Worm (Caenorhabditis elegans) whole organism, L2 larva: Measurements from ENCODE around the gene B0228.1.

Experiments used
- C34F6.9 ChIP-seq: fragments of 150-350 bp; optimal IDR thresholded peaks from 2 replicates; lab custom pipeline; 2014; ENCODE audit warnings: missing biosample characterization, missing genetic modification characterization
- F13H6.1 ChIP-seq: sonication (generic microtip); optimal IDR thresholded peaks from 2 replicates; lab custom pipeline; 2016; ENCODE audit warnings: missing genetic modification characterization, missing compliant biosample characterization
- Y55F3AM.14 ChIP-seq: fragments of 200-800 bp; sonication (Bioruptor generic); optimal IDR thresholded peaks from 2 replicates; lab custom pipeline; 2018; ENCODE audit warnings: mild to moderate bottlenecking, missing genetic modification characterization, missing compliant biosample characterization
- ZK546.5 ChIP-seq: sonication (generic microtip); optimal IDR thresholded peaks from 2 replicates; lab custom pipeline; 2017; ENCODE audit warnings: missing biosample characterization, missing genetic modification characterization
- alr-1 ChIP-seq: fragments of 150-350 bp; optimal IDR thresholded peaks from 2 replicates; lab custom pipeline; 2014; ENCODE audit warnings: missing biosample characterization, missing genetic modification characterization
- ama-1 ChIP-seq: fragments of 150-350 bp; optimal IDR thresholded peaks from 2 replicates; lab custom pipeline; 2018; ENCODE audit warnings: inconsistent platforms
- blmp-1 ChIP-seq: sonication (generic microtip); optimal IDR thresholded peaks from 2 replicates; lab custom pipeline; 2017; ENCODE audit warnings: missing genetic modification characterization, mild to moderate bottlenecking, missing compliant biosample characterization, antibody characterized with exemption, moderate library complexity; ENCODE audit not compliant: insufficient read depth
- ceh-16 ChIP-seq: fragments of 150-350 bp; optimal IDR thresholded peaks from 2 replicates; lab custom pipeline; 2014; ENCODE audit warnings: missing biosample characterization, missing genetic modification characterization
- dmd-4 ChIP-seq: sonication (generic microtip); optimal IDR thresholded peaks from 2 replicates; lab custom pipeline; 2017; ENCODE audit warnings: missing biosample characterization, missing genetic modification characterization
- egl-27 ChIP-seq: sonication (generic microtip); optimal IDR thresholded peaks from 3 replicates; lab custom pipeline; 2017; ENCODE audit warnings: missing biosample characterization, missing genetic modification reagents, missing genetic modification characterization
- elt-1 ChIP-seq: fragments of 150-350 bp; optimal IDR thresholded peaks from 2 replicates; lab custom pipeline; 2014; ENCODE audit warnings: missing biosample characterization, missing genetic modification characterization
- elt-3 ChIP-seq: sonication (generic microtip); optimal IDR thresholded peaks from 2 replicates; lab custom pipeline; 2017; ENCODE audit warnings: missing biosample characterization, missing genetic modification characterization
- fos-1 ChIP-seq: fragments of 150-350 bp; optimal IDR thresholded peaks from 2 replicates; lab custom pipeline; 2014; ENCODE audit warnings: missing biosample characterization, missing genetic modification characterization
- gmeb-1 ChIP-seq: fragments of 150-350 bp; optimal IDR thresholded peaks from 2 replicates; lab custom pipeline; 2014; ENCODE audit warnings: missing biosample characterization, missing genetic modification characterization
- lin-39 ChIP-seq: fragments of 150-350 bp; optimal IDR thresholded peaks from 2 replicates; lab custom pipeline; 2014; ENCODE audit warnings: missing biosample characterization, missing genetic modification reagents, missing genetic modification characterization
- lsy-2 ChIP-seq, 2 experiments: fragments of 150-350 bp in 1 of 2; sonication (generic microtip) in 1 of 2; optimal IDR thresholded peaks; 2 replicates each; lab custom pipeline; 2014 to 2017; ENCODE audit warnings: missing biosample characterization in 2 of 2, missing genetic modification characterization in 2 of 2
- mbf-1 ChIP-seq: sonication (generic microtip); optimal IDR thresholded peaks from 2 replicates; lab custom pipeline; 2017; ENCODE audit warnings: missing biosample characterization, missing genetic modification characterization
- mdl-1 ChIP-seq, 2 experiments: fragments of 150-350 bp in 1 of 2; sonication (generic microtip) in 1 of 2; optimal IDR thresholded peaks; 2 replicates each; lab custom pipeline; 2017; ENCODE audit warnings: missing biosample characterization in 2 of 2, missing genetic modification characterization in 2 of 2
- nhr-10 ChIP-seq: sonication (generic microtip); optimal IDR thresholded peaks from 2 replicates; lab custom pipeline; 2017; ENCODE audit warnings: missing biosample characterization, missing genetic modification characterization
- nhr-12 ChIP-seq: fragments of 150-350 bp; optimal IDR thresholded peaks from 2 replicates; lab custom pipeline; 2014; ENCODE audit warnings: missing biosample characterization, missing genetic modification characterization
- nhr-129 ChIP-seq: fragments of 150-350 bp; optimal IDR thresholded peaks from 2 replicates; lab custom pipeline; 2014; ENCODE audit warnings: missing biosample characterization, missing genetic modification characterization
- nhr-21 ChIP-seq: fragments of 150-350 bp; optimal IDR thresholded peaks from 2 replicates; lab custom pipeline; 2014; ENCODE audit warnings: missing biosample characterization, missing genetic modification characterization
- nhr-23 ChIP-seq: fragments of 150-350 bp; optimal IDR thresholded peaks from 2 replicates; lab custom pipeline; 2014; ENCODE audit warnings: missing biosample characterization, missing genetic modification reagents, missing genetic modification characterization
- nhr-237 ChIP-seq: fragments of 150-350 bp; optimal IDR thresholded peaks from 2 replicates; lab custom pipeline; 2014; ENCODE audit warnings: missing biosample characterization, missing genetic modification characterization
- nhr-6 ChIP-seq: fragments of 150-350 bp; optimal IDR thresholded peaks from 2 replicates; lab custom pipeline; 2014; ENCODE audit warnings: missing biosample characterization, missing genetic modification characterization
- peb-1 ChIP-seq: fragments of 150-350 bp; optimal IDR thresholded peaks from 2 replicates; lab custom pipeline; 2014; ENCODE audit warnings: missing biosample characterization, missing genetic modification characterization
- sem-4 ChIP-seq: fragments of 150-350 bp; optimal IDR thresholded peaks from 2 replicates; lab custom pipeline; 2014; ENCODE audit warnings: missing biosample characterization, missing genetic modification reagents, missing genetic modification characterization
- sma-9 ChIP-seq, 2 experiments: fragments of 150-350 bp in 1 of 2; sonication (generic microtip) in 1 of 2; optimal IDR thresholded peaks; 2 replicates each; lab custom pipeline; 2014 to 2016; ENCODE audit warnings: missing genetic modification characterization in 2 of 2, mild to moderate bottlenecking in 1 of 2, missing biosample characterization in 1 of 2, missing compliant biosample characterization in 1 of 2, missing genetic modification reagents in 1 of 2, moderate library complexity in 1 of 2
- snpc-4 ChIP-seq: fragments of 150-350 bp; optimal IDR thresholded peaks from 2 replicates; lab custom pipeline; 2014; ENCODE audit warnings: missing biosample characterization, missing genetic modification characterization
- unc-39 ChIP-seq: fragments of 150-350 bp; optimal IDR thresholded peaks from 2 replicates; lab custom pipeline; 2014; ENCODE audit warnings: missing biosample characterization, missing genetic modification characterization
- unc-55 ChIP-seq: fragments of 150-350 bp; sonication (generic microtip); optimal IDR thresholded peaks from 3 replicates; lab custom pipeline; 2014; ENCODE audit warnings: missing biosample characterization, missing genetic modification reagents, missing genetic modification characterization
- unc-62 ChIP-seq: fragments of 150-350 bp; optimal IDR thresholded peaks from 2 replicates; lab custom pipeline; 2014; ENCODE audit warnings: missing biosample characterization, missing genetic modification reagents, missing genetic modification characterization
- zag-1 ChIP-seq: fragments of 150-350 bp; optimal IDR thresholded peaks from 2 replicates; lab custom pipeline; 2014; ENCODE audit warnings: missing biosample characterization, missing genetic modification characterization
- ztf-1 ChIP-seq: fragments of 200-800 bp; sonication (Bioruptor generic); conservative IDR thresholded peaks from 2 replicates; pipeline ENCODE4 v1.3.6; 2022; ENCODE audit warnings: missing genetic modification characterization, missing compliant biosample characterization
- ztf-11 ChIP-seq: sonication (generic microtip); optimal IDR thresholded peaks from 2 replicates; lab custom pipeline; 2017; ENCODE audit warnings: missing biosample characterization, missing genetic modification characterization
- ztf-4 ChIP-seq: fragments of 150-350 bp; optimal IDR thresholded peaks from 2 replicates; lab custom pipeline; 2014; ENCODE audit warnings: missing biosample characterization, missing genetic modification characterization

Gene B0228.1

ce11 chrII:7714614-7715186 is 40.4 kb upstream of the B0228.1 start (continued):
- TF ChIP-seq lin-39 (tag; lab: Kevin White, UChicago), result no peak
- TF ChIP-seq lsy-2 (tag; optimal IDR thresholded peaks at IDR 0.05; lab: Kevin White, UChicago), result peak in 1 of 2 experiments; percentile 49
- no peak for TF ChIP-seq ama-1 (lab: Kevin White, UChicago)
- no peak for TF ChIP-seq sem-4
- TF ChIP-seq unc-62 (GFP tag; lab: Kevin White, UChicago), result no peak
- no peak for TF ChIP-seq egl-27
- TF ChIP-seq mbf-1 (tag; lab: Kevin White, UChicago), result no peak
- no peak for TF ChIP-seq nhr-237
- TF ChIP-seq gmeb-1 (tag; lab: Kevin White, UChicago), result no peak
- no peak for TF ChIP-seq nhr-23 (tag; lab: Kevin White, UChicago)
- no peak for TF ChIP-seq fos-1 (tag; lab: Kevin White, UChicago)
- TF ChIP-seq elt-1 (tag; lab: Kevin White, UChicago), result no peak
- TF ChIP-seq zag-1, result no peak
- TF ChIP-seq Y55F3AM.14 (GFP tag; lab: Kevin White, UChicago), result no peak
- peak; percentile 27 for TF ChIP-seq unc-55 (GFP tag; lab: Kevin White, UChicago)
- no peak for TF ChIP-seq ztf-11 (tag; lab: Kevin White, UChicago)
- TF ChIP-seq nhr-6 (tag; lab: Kevin White, UChicago), result no peak
- peak; percentile 57 for TF ChIP-seq sma-9 (GFP tag; optimal IDR thresholded peaks at IDR 0.05; lab: Kevin White, UChicago)
- TF ChIP-seq sma-9 (tag; optimal IDR thresholded peaks at IDR 0.05; lab: Kevin White, UChicago), result no peak
- TF ChIP-seq nhr-21, result no peak
- TF ChIP-seq nhr-12 (tag; lab: Kevin White, UChicago), result no peak
- TF ChIP-seq ztf-1 (GFP tag; lab: Robert Waterston, UW), result no peak
- TF ChIP-seq nhr-10 (tag; lab: Kevin White, UChicago), result no peak

DNA sequence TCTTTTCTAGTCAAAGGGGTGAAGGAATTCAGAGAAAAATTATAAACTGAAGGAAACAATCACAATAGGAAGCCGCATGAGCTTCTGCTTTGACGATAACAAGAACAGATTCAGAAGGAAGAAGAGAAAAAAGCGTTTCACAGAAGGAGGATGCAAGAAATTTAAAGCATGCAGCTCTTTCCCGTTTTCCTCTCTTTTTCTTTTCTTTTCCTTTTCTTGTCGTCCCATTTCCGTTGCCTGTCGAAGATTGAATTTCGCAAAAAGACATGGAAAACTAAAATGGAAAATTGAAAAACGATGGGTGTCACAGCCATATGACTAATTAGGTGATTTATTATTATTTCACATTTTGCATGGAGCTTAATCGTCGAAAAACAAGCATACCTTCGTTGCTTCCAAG is 39.0 kb upstream of the B0228.1 start:
- TF ChIP-seq mdl-1 (tag; optimal IDR thresholded peaks at IDR 0.05; lab: Kevin White, UChicago), result no peak
- no peak for TF ChIP-seq peb-1 (tag; lab: Kevin White, UChicago)
- TF ChIP-seq C34F6.9 (tag; lab: Kevin White, UChicago), result peak; percentile 6
- TF ChIP-seq nhr-6 (tag; lab: Kevin White, UChicago), result no peak
- peak; percentile 36 for TF ChIP-seq F13H6.1
- peak; percentile 39 for TF ChIP-seq sma-9 (GFP tag; optimal IDR thresholded peaks at IDR 0.05; lab: Kevin White, UChicago)
- TF ChIP-seq sma-9 (tag; optimal IDR thresholded peaks at IDR 0.05; lab: Kevin White, UChicago), result no peak
- no peak for TF ChIP-seq Y55F3AM.14 (GFP tag; lab: Kevin White, UChicago)
- peak in 1 of 2 experiments; percentile 15 for TF ChIP-seq lsy-2 (tag; optimal IDR thresholded peaks at IDR 0.05; lab: Kevin White, UChicago)

DNA sequence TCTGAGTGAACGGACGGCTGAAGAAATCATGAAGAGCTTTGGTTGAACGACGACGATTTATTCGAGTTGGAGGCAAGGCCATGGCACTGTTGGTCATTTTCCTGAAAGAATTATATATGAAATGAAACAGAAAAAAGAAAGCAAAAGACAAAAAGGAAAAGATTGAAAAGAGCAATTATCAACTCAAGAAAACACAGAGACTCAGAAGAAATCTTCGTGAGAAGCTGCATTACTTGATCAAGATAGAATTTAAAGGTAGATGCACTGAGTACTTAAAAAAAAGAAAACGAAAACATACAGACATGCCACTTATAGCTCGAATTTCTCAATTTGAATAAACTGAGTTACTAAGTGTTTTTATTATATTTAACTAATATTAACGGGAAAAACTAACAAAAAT is 36.7 kb upstream of the B0228.1 start, which contains the start of gene cpna-5:
Gene cpna-5 (minus strand): TSS at position 101 of the 400 bp plus-strand sequence.
- TF ChIP-seq alr-1 (tag; lab: Kevin White, UChicago), result no peak
- no peak for TF ChIP-seq unc-39
- TF ChIP-seq lin-39 (tag; lab: Kevin White, UChicago), result no peak
- TF ChIP-seq C34F6.9 (tag; lab: Kevin White, UChicago), result no peak
- TF ChIP-seq ztf-1 (GFP tag; lab: Robert Waterston, UW), result no peak

DNA sequence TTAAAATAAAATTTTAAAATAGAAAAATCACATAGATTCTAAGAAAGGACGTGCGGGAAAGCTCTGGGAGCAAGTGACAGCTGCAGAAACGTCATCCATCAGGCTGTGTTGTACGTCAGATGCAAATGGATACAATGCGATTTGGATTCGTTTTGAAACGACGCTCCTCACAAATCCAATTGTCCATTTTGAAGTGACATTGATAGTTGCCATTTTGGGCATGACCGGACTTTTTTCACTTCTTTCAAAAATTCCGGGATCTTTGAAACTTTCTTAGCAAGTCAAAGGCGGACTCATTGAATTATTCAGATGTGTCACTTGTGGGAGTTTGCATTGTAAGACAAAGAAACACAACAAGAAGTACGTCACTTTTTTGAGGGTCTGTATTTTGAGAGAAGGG is 36.1 kb upstream of the B0228.1 start:
- TF ChIP-seq ZK546.5 (tag; lab: Kevin White, UChicago) (no peak), gmeb-1 (tag; lab: Kevin White, UChicago) (no peak), ama-1 (lab: Kevin White, UChicago) (no peak), nhr-129 (no peak), C34F6.9 (tag; lab: Kevin White, UChicago) (no peak), lin-39 (tag; lab: Kevin White, UChicago) (no peak), zag-1 (no peak), nhr-12 (tag; lab: Kevin White, UChicago) (no peak), mbf-1 (tag; lab: Kevin White, UChicago) (no peak), ztf-4 (tag; lab: Kevin White, UChicago) (no peak), nhr-237 (no peak), peb-1 (tag; lab: Kevin White, UChicago) (no peak), nhr-21 (no peak), elt-3 (tag; lab: Kevin White, UChicago) (no peak), nhr-6 (tag; lab: Kevin White, UChicago) (no peak), nhr-23 (tag; lab: Kevin White, UChicago) (no peak), snpc-4 (tag; lab: Kevin White, UChicago) (no peak), dmd-4 (no peak), ceh-16 (tag; lab: Kevin White, UChicago) (no peak), blmp-1 (tag; lab: Kevin White, UChicago) (no peak)
